Worm (Caenorhabditis elegans) whole organism, mixed stage, embryonic: ENCODE measurements around the gene F13H10.3.

Experiments used
- elt-1 ChIP-seq: sonication (generic microtip); optimal IDR thresholded peaks from 2 replicates; lab custom pipeline; 2017; ENCODE audit warnings: missing genetic modification characterization, mild to moderate bottlenecking, missing compliant biosample characterization, antibody characterized with exemption, moderate library complexity, borderline replicate concordance; ENCODE audit not compliant: insufficient read depth
- elt-3 ChIP-seq: fragments of 150-350 bp; optimal IDR thresholded peaks from 2 replicates; lab custom pipeline; 2014; ENCODE audit warnings: missing biosample characterization, missing genetic modification characterization
- flh-1 ChIP-seq: fragments of 200-800 bp; sonication (Bioruptor generic); optimal IDR thresholded peaks from 2 replicates; lab custom pipeline; 2018; ENCODE audit warnings: mild to moderate bottlenecking, missing genetic modification characterization, moderate library complexity, missing compliant biosample characterization
- mab-5 ChIP-seq: fragments of 150-350 bp; optimal IDR thresholded peaks from 2 replicates; lab custom pipeline; 2014; ENCODE audit warnings: missing biosample characterization, missing genetic modification characterization
- nhr-237 ChIP-seq: fragments of 150-350 bp; optimal IDR thresholded peaks from 2 replicates; lab custom pipeline; 2014; ENCODE audit warnings: missing biosample characterization, missing genetic modification characterization
- ztf-11 ChIP-seq: fragments of 150-350 bp; optimal IDR thresholded peaks from 2 replicates; lab custom pipeline; 2014; ENCODE audit warnings: missing biosample characterization, missing genetic modification characterization

ce11 chrIV:11049806-11050205 is 34.1 kb upstream of the F13H10.3 start, which contains the start of gene F36H1.3:
- TF ChIP-seq nhr-237 (tag; lab: Kevin White, UChicago) (no peak), elt-1 (tag; lab: Kevin White, UChicago) (no peak), flh-1 (no peak), elt-3 (no peak), mab-5 (tag; lab: Kevin White, UChicago) (no peak), ztf-11 (tag; lab: Kevin White, UChicago) (no peak)
